Worm (Caenorhabditis elegans) whole organism, mixed stage, embryonic: ENCODE data around the gene K05D4.9.

ENCODE experiments used
- ham-2 ChIP-seq: fragments of 200-800 bp; sonication (Bioruptor generic); optimal IDR thresholded peaks from 2 replicates; lab custom pipeline; 2018; ENCODE audit warnings: mild to moderate bottlenecking, missing genetic modification characterization, missing compliant biosample characterization
- snpc-4 ChIP-seq: fragments of 150-350 bp; optimal IDR thresholded peaks from 2 replicates; lab custom pipeline; 2014; ENCODE audit warnings: missing biosample characterization, missing genetic modification characterization

DNA sequence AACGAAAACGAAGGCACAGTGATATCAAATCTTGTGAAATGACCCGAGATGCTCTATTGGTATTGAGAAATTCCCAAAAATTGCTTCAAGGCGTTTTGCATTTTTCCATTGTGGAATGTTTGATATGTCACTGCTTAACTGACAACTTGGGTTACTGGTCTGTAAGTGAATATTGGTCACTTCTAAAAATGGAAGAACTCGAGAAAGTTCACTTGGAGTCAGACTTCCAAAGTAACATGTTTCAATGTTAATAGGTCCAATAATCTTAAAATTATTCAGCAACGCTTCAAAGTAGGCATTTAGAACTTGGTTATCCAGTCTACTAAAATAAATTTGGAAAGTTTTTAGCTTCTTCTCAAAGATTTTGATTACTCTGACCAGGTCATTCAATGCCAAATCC is 38.9 kb downstream of the K05D4.9 start, which contains the start of gene fbxa-144:
- TF ChIP-seq ham-2 (GFP tag; lab: Kevin White, UChicago) (no peak), snpc-4 (tag; lab: Kevin White, UChicago) (no peak)
